Fruit fly (Drosophila melanogaster): ENCODE data around the gene Osi22.

Gene Osi22

DNA sequence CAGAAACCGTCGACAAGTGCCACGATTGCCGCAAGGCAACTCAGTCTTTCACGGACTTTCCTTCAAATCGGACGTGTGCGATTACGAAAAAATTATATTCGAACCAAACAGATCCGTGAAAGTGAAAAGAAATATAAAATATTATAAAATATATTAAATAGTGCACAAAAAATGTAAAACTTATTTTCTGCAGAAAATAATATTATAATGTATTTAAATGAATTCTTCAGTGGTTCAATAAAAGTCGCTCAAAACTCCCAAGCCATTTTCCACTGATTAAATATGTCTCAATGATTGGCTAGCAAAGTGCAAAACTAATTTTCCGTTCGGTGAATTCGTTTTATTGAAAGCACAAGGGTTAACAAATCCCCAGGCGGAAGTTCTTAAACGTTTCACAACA lies 47.6 kb downstream of the Osi22 start, which contains the start of gene PK2-R1:
Gene PK2-R1 (plus strand): TSS at position 301 of the 400 bp plus-strand sequence.
- TF ChIP-seq CTCF (optimal IDR thresholded peaks at IDR 0.05) (no peak), CG8478 (optimal IDR thresholded peaks at IDR 0.05) (no peak)

Data from S2 (cell line).